Fruit fly (Drosophila melanogaster): ENCODE measurements around the gene Whamy.

DNA sequence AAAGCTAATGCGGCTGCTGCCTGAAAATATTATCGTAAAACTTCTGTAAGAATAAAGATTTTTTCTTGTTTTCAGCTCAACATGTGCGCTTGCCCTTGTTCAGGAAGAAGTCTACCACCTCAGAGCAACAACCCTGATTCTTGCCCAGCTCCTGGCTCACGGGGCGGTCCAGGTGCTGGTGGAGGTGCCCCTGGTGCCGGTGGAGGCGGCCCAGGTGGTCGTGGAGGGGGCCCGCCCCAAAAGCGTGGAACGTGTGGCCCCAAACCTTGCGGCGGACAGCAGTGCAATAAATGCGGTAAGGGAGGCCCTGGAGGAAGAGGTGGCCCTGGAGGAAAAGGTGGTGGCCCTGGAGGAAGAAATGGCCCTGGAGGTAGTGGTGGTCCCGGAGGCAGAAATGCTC, 30.2 kb downstream of the Whamy start:
- no peak for TF ChIP-seq Sin3A (optimal IDR thresholded peaks at IDR 0.05)
- no peak for TF ChIP-seq Myc (optimal IDR thresholded peaks at IDR 0.05)

Data from Kc167 (cell line).